Fruit fly (Drosophila melanogaster) whole organism, embryonic: ENCODE results near the gene Baldspot.

Source experiments
- Ada2b ChIP-seq: fragments of 200-800 bp; sonication (Bioruptor generic); IDR thresholded peaks from 2 replicates; pipeline ENCODE4 v1.3.6; 2022; ENCODE audit warnings: missing biosample characterization, missing genetic modification characterization
- CG12236 ChIP-seq: fragments of 200-800 bp; sonication (Bioruptor generic); optimal IDR thresholded peaks from 2 replicates; lab custom pipeline; 2016; ENCODE audit warnings: missing biosample characterization, missing genetic modification characterization
- CG14710 ChIP-seq: fragments of 200-800 bp; sonication (Bioruptor generic); optimal IDR thresholded peaks from 3 replicates; lab custom pipeline; 2019; ENCODE audit warnings: missing biosample characterization, mild to moderate bottlenecking, missing genetic modification characterization, moderate library complexity
- CG15269 ChIP-seq: fragments of 200-800 bp; sonication (Bioruptor generic); optimal IDR thresholded peaks from 2 replicates; lab custom pipeline; 2018; ENCODE audit warnings: missing biosample characterization, mild to moderate bottlenecking, missing genetic modification characterization, moderate library complexity
- CG15479 ChIP-seq: fragments of 200-800 bp; sonication (Bioruptor generic); optimal IDR thresholded peaks from 3 replicates; lab custom pipeline; 2019; ENCODE audit warnings: missing biosample characterization, mild to moderate bottlenecking, missing genetic modification characterization, moderate library complexity
- CG15514 ChIP-seq: fragments of 200-800 bp; sonication (Bioruptor generic); optimal IDR thresholded peaks from 3 replicates; lab custom pipeline; 2017; ENCODE audit warnings: missing biosample characterization, missing genetic modification characterization, mild to moderate bottlenecking, moderate library complexity, missing genetic modification reagents
- CG1647 ChIP-seq: fragments of 200-800 bp; sonication (Bioruptor generic); optimal IDR thresholded peaks from 3 replicates; lab custom pipeline; 2016; ENCODE audit warnings: missing biosample characterization, missing genetic modification characterization
- CG16863 ChIP-seq: fragments of 200-800 bp; sonication (Bioruptor generic); optimal IDR thresholded peaks from 3 replicates; lab custom pipeline; 2016; ENCODE audit warnings: missing biosample characterization, missing genetic modification characterization
- CG17186 ChIP-seq: fragments of 200-800 bp; sonication (Bioruptor generic); optimal IDR thresholded peaks from 3 replicates; lab custom pipeline; 2017; ENCODE audit warnings: missing biosample characterization, missing genetic modification reagents, missing genetic modification characterization
- CG17385 ChIP-seq: fragments of 200-800 bp; sonication (Bioruptor generic); optimal IDR thresholded peaks from 3 replicates; lab custom pipeline; 2018; ENCODE audit warnings: missing biosample characterization, mild to moderate bottlenecking, missing genetic modification characterization
- CG2678 ChIP-seq: fragments of 200-800 bp; sonication (Bioruptor generic); optimal IDR thresholded peaks from 3 replicates; lab custom pipeline; 2019; ENCODE audit warnings: missing biosample characterization, mild to moderate bottlenecking, missing genetic modification characterization, moderate library complexity
- CG31365 ChIP-seq: fragments of 200-800 bp; sonication (Bioruptor generic); optimal IDR thresholded peaks from 2 replicates; lab custom pipeline; 2018; ENCODE audit warnings: missing biosample characterization, mild to moderate bottlenecking, missing genetic modification characterization
- CG3281 ChIP-seq: fragments of 200-800 bp; sonication (Bioruptor generic); optimal IDR thresholded peaks from 3 replicates; lab custom pipeline; 2017; ENCODE audit warnings: missing biosample characterization, mild to moderate bottlenecking, missing genetic modification characterization
- CG33557 ChIP-seq: fragments of 200-800 bp; sonication (Bioruptor generic); optimal IDR thresholded peaks from 2 replicates; lab custom pipeline; 2019; ENCODE audit warnings: missing biosample characterization, mild to moderate bottlenecking, missing genetic modification characterization, moderate library complexity
- CG4328 ChIP-seq: fragments of 200-800 bp; sonication (Bioruptor generic); optimal IDR thresholded peaks from 3 replicates; lab custom pipeline; 2017; ENCODE audit warnings: missing biosample characterization, missing genetic modification reagents, missing genetic modification characterization
- CG4360 ChIP-seq: fragments of 200-800 bp; sonication (Bioruptor generic); IDR thresholded peaks from 2 replicates; pipeline ENCODE4 v1.3.6; 2022; ENCODE audit warnings: missing biosample characterization, missing genetic modification characterization
- CG4404 ChIP-seq: fragments of 200-800 bp; sonication (Bioruptor generic); IDR thresholded peaks from 2 replicates; pipeline ENCODE4 v1.3.6; 2022; ENCODE audit warnings: missing biosample characterization, missing genetic modification characterization
- CG6683 ChIP-seq: fragments of 200-800 bp; sonication (Bioruptor generic); optimal IDR thresholded peaks from 2 replicates; lab custom pipeline; 2017; ENCODE audit warnings: missing biosample characterization, mild to moderate bottlenecking, missing genetic modification characterization, missing genetic modification reagents
- CG7357 ChIP-seq: fragments of 200-800 bp; sonication (Bioruptor generic); IDR thresholded peaks from 3 replicates; pipeline ENCODE4 v1.3.6; 2022; ENCODE audit warnings: missing biosample characterization, missing genetic modification characterization
- CG7987 ChIP-seq: fragments of 200-800 bp; sonication (Bioruptor generic); optimal IDR thresholded peaks from 2 replicates; lab custom pipeline; 2018; ENCODE audit warnings: missing biosample characterization, mild to moderate bottlenecking, missing genetic modification characterization, moderate library complexity
- CG8478 ChIP-seq: fragments of >200 bp; optimal IDR thresholded peaks from 2 replicates; lab custom pipeline; 2018
- CG9932 ChIP-seq: fragments of 200-800 bp; sonication (Bioruptor generic); IDR thresholded peaks from 2 replicates; pipeline ENCODE4 v1.3.6; 2022; ENCODE audit warnings: missing biosample characterization, missing genetic modification characterization
- CrebB ChIP-seq: fragments of 200-800 bp; sonication (Bioruptor generic); optimal IDR thresholded peaks from 3 replicates; lab custom pipeline; 2018; ENCODE audit warnings: missing biosample characterization, mild to moderate bottlenecking, missing genetic modification characterization
- Dbx ChIP-seq: fragments of 200-800 bp; sonication (Bioruptor generic); IDR thresholded peaks from 3 replicates; pipeline ENCODE4 v1.3.6; 2022; ENCODE audit warnings: missing biosample characterization, missing genetic modification characterization
- Gug ChIP-seq: fragments of 200-800 bp; sonication (Bioruptor generic); IDR thresholded peaks from 4 replicates; pipeline ENCODE4 v1.3.6; 2022; ENCODE audit warnings: missing biosample characterization, missing genetic modification characterization
- HLH4C ChIP-seq: fragments of 200-800 bp; sonication (Bioruptor generic); IDR thresholded peaks from 3 replicates; pipeline ENCODE4 v1.3.6; 2022; ENCODE audit warnings: missing biosample characterization, missing genetic modification characterization; ENCODE audit not compliant: partially characterized antibody
- HLHmδ ChIP-seq: fragments of 200-800 bp; sonication (Bioruptor generic); optimal IDR thresholded peaks from 2 replicates; lab custom pipeline; 2018; ENCODE audit warnings: missing biosample characterization, mild to moderate bottlenecking, missing genetic modification characterization, moderate library complexity
- Hr39 ChIP-seq: fragments of >200 bp; optimal IDR thresholded peaks from 2 replicates; lab custom pipeline; 2017
- Hr78 ChIP-seq, 2 experiments: fragments of 200-800 bp in 1 of 2; fragments of >200 bp in 1 of 2; sonication (Bioruptor generic) in 1 of 2; optimal IDR thresholded peaks; 2 replicates each; lab custom pipeline; 2017 to 2019; ENCODE audit warnings: missing biosample characterization in 2 of 2, missing genetic modification characterization in 2 of 2, mild to moderate bottlenecking in 1 of 2, moderate library complexity in 1 of 2
- Opbp ChIP-seq: fragments of 200-800 bp; sonication (Bioruptor generic); IDR thresholded peaks from 3 replicates; pipeline ENCODE4 v1.3.6; 2022; ENCODE audit warnings: missing biosample characterization, missing genetic modification characterization; ENCODE audit not compliant: partially characterized antibody
- Ptx1 ChIP-seq: fragments of 200-800 bp; sonication (Bioruptor generic); IDR thresholded peaks from 2 replicates; pipeline ENCODE4 v1.3.6; 2022; ENCODE audit warnings: missing biosample characterization, missing genetic modification characterization
- Rfx ChIP-seq: fragments of 200-800 bp; sonication (Bioruptor generic); IDR thresholded peaks from 2 replicates; pipeline ENCODE4 v1.3.6; 2022; ENCODE audit warnings: missing biosample characterization, missing genetic modification characterization
- Scr ChIP-seq: fragments of 200-800 bp; sonication (Bioruptor generic); IDR thresholded peaks from 2 replicates; pipeline ENCODE4 v1.3.6; 2022; ENCODE audit warnings: missing biosample characterization, missing genetic modification characterization; ENCODE audit not compliant: partially characterized antibody
- TFAM ChIP-seq: fragments of 200-800 bp; sonication (Bioruptor generic); optimal IDR thresholded peaks from 2 replicates; lab custom pipeline; 2017; ENCODE audit warnings: missing biosample characterization, missing genetic modification characterization, inconsistent platforms
- ap ChIP-seq: fragments of 200-800 bp; sonication (Bioruptor generic); IDR thresholded peaks from 2 replicates; pipeline ENCODE4 v1.3.6; 2022; ENCODE audit warnings: missing biosample characterization, missing genetic modification characterization
- bab2 ChIP-seq: fragments of 200-800 bp; sonication (Bioruptor generic); optimal IDR thresholded peaks from 2 replicates; lab custom pipeline; 2016; ENCODE audit warnings: missing biosample characterization, missing genetic modification characterization
- br ChIP-seq: fragments of >200 bp; optimal IDR thresholded peaks from 2 replicates; lab custom pipeline; 2017
- cas ChIP-seq: fragments of 200-800 bp; sonication (Bioruptor generic); IDR thresholded peaks from 2 replicates; pipeline ENCODE4 v1.3.6; 2022; ENCODE audit warnings: missing biosample characterization, missing genetic modification characterization
- chif ChIP-seq, 2 experiments: fragments of 200-800 bp; sonication (Bioruptor generic); optimal IDR thresholded peaks; 3 replicates each; lab custom pipeline; 2016; ENCODE audit warnings: missing biosample characterization in 2 of 2, missing genetic modification characterization in 2 of 2
- chm ChIP-seq: fragments of 200-800 bp; sonication (Bioruptor generic); IDR thresholded peaks from 2 replicates; pipeline ENCODE4 v1.3.6; 2022; ENCODE audit warnings: missing biosample characterization, missing genetic modification characterization
- esg ChIP-seq: fragments of 200-800 bp; sonication (Bioruptor generic); conservative IDR thresholded peaks from 2 replicates; pipeline ENCODE4 v1.3.6; 2022; ENCODE audit warnings: missing biosample characterization, missing genetic modification characterization
- gt ChIP-seq: fragments of 200-800 bp; sonication (Bioruptor generic); IDR thresholded peaks from 2 replicates; pipeline ENCODE4 v1.3.6; 2022; ENCODE audit warnings: missing biosample characterization, missing genetic modification characterization
- hth ChIP-seq: fragments of >200 bp; optimal IDR thresholded peaks from 2 replicates; lab custom pipeline; 2017; ENCODE audit warnings: inconsistent platforms
- insv ChIP-seq, 2 experiments: fragments of 200-800 bp; sonication (Bioruptor generic); optimal IDR thresholded peaks; 3 replicates each; lab custom pipeline; 2016 to 2018; ENCODE audit warnings: missing biosample characterization in 2 of 2, missing genetic modification characterization in 2 of 2
- ken ChIP-seq: fragments of 200-800 bp; sonication (Bioruptor generic); IDR thresholded peaks from 3 replicates; pipeline ENCODE4 v1.3.6; 2022; ENCODE audit warnings: missing biosample characterization, missing genetic modification characterization
- pfk ChIP-seq: fragments of 200-800 bp; sonication (Bioruptor generic); optimal IDR thresholded peaks from 2 replicates; lab custom pipeline; 2018; ENCODE audit warnings: missing biosample characterization, mild to moderate bottlenecking, missing genetic modification characterization, moderate library complexity
- pum ChIP-seq: fragments of 200-800 bp; sonication (Bioruptor generic); optimal IDR thresholded peaks from 2 replicates; lab custom pipeline; 2016; ENCODE audit warnings: missing biosample characterization, missing genetic modification characterization
- shn ChIP-seq: fragments of 200-800 bp; sonication (Bioruptor generic); optimal IDR thresholded peaks from 3 replicates; lab custom pipeline; 2016; ENCODE audit warnings: missing biosample characterization, missing genetic modification characterization
- tna ChIP-seq: fragments of 200-800 bp; sonication (Bioruptor generic); IDR thresholded peaks from 2 replicates; pipeline ENCODE4 v1.3.6; 2022; ENCODE audit warnings: missing biosample characterization, missing genetic modification characterization; ENCODE audit not compliant: partially characterized antibody
- trem ChIP-seq: fragments of 200-800 bp; optimal IDR thresholded peaks from 3 replicates; lab custom pipeline; 2019; ENCODE audit warnings: missing biosample characterization, mild to moderate bottlenecking, missing genetic modification characterization, moderate library complexity
- vvl ChIP-seq: fragments of 200-800 bp; sonication (Bioruptor generic); IDR thresholded peaks from 2 replicates; pipeline ENCODE4 v1.3.6; 2022; ENCODE audit warnings: missing biosample characterization, missing genetic modification characterization
- zen ChIP-seq: fragments of 200-800 bp; sonication (Bioruptor generic); optimal IDR thresholded peaks from 3 replicates; lab custom pipeline; 2018; ENCODE audit warnings: missing biosample characterization, mild to moderate bottlenecking, missing genetic modification characterization, moderate library complexity

Gene Baldspot

dm6 chr3L:16709673-16710257 is 48.4 kb upstream of the Baldspot start (continued):
- no peak for TF ChIP-seq HLHmδ (GFP tag; lab: Kevin White, UChicago)
- TF ChIP-seq Gug (GFP tag; lab: Robert Waterston, UW), result no peak
- TF ChIP-seq Dbx (GFP tag; lab: Robert Waterston, UW), result no peak
- TF ChIP-seq Hr78 (GFP tag; optimal IDR thresholded peaks at IDR 0.05; lab: Kevin White, UChicago), result no peak
- no peak for TF ChIP-seq Opbp (GFP tag; lab: Robert Waterston, UW)
- no peak for TF ChIP-seq CG12236
- no peak for TF ChIP-seq CG7987 (GFP tag; lab: Kevin White, UChicago)
- no peak for TF ChIP-seq trem (tag; lab: Kevin White, UChicago)
- TF ChIP-seq CG6683, result no peak
- no peak for TF ChIP-seq gt (GFP tag; lab: Robert Waterston, UW)
- no peak for TF ChIP-seq pfk (GFP tag; lab: Kevin White, UChicago)
- no peak for TF ChIP-seq CG17385
- TF ChIP-seq cas (GFP tag; lab: Robert Waterston, UW), result no peak
- no peak for TF ChIP-seq CG4404 (GFP tag; lab: Robert Waterston, UW)
- TF ChIP-seq bab2, result no peak
- no peak for TF ChIP-seq shn (GFP tag; lab: Kevin White, UChicago)
- no peak for TF ChIP-seq CG8478 (lab: Kevin White, UChicago)
- TF ChIP-seq hth (lab: Kevin White, UChicago), result no peak
- no peak for TF ChIP-seq CG15514 (GFP tag; lab: Kevin White, UChicago)
- no peak for TF ChIP-seq CG4328 (GFP tag; lab: Kevin White, UChicago)
- TF ChIP-seq CrebB, result no peak
- TF ChIP-seq zen (tag; lab: Kevin White, UChicago), result no peak
- peak; percentile 8; the same call in 1 of the 2 replicates for TF ChIP-seq vvl (GFP tag; lab: Robert Waterston, UW)
- no peak for TF ChIP-seq HLH4C (GFP tag; lab: Robert Waterston, UW)
- TF ChIP-seq Ada2b, result no peak
- TF ChIP-seq CG31365 (tag; lab: Kevin White, UChicago), result no peak
- TF ChIP-seq esg (GFP tag; lab: Robert Waterston, UW), result no peak
- TF ChIP-seq chm (GFP tag; lab: Robert Waterston, UW), result no peak; the same call in 1 of the 2 replicates
- TF ChIP-seq CG15479 (GFP tag; lab: Kevin White, UChicago), result no peak
- no peak for TF ChIP-seq Scr (GFP tag; lab: Robert Waterston, UW)
- TF ChIP-seq tna (GFP tag; lab: Robert Waterston, UW), result no peak
- no peak for TF ChIP-seq insv (GFP tag; optimal IDR thresholded peaks at IDR 0.05; lab: Kevin White, UChicago)
- TF ChIP-seq Hr39 (lab: Kevin White, UChicago), result no peak
- TF ChIP-seq pum (GFP tag; lab: Kevin White, UChicago), result no peak
- no peak for TF ChIP-seq ken
- TF ChIP-seq chif (GFP tag; optimal IDR thresholded peaks at IDR 0.05; lab: Kevin White, UChicago), result no peak
- TF ChIP-seq CG9932 (GFP tag; lab: Robert Waterston, UW), result peak; percentile 29; the same call in 1 of the 2 replicates
- no peak for TF ChIP-seq CG14710
- no peak for TF ChIP-seq CG15269 (tag; lab: Kevin White, UChicago)
- peak; percentile 23; the same call in 1 of the 2 replicates for TF ChIP-seq Ptx1 (GFP tag; lab: Robert Waterston, UW)
- TF ChIP-seq CG16863 (GFP tag; lab: Kevin White, UChicago), result no peak
- TF ChIP-seq TFAM (GFP tag; lab: Kevin White, UChicago), result no peak
- no peak for TF ChIP-seq CG7357 (GFP tag; lab: Robert Waterston, UW)
- no peak for TF ChIP-seq br
- TF ChIP-seq ap (GFP tag; lab: Robert Waterston, UW), result no peak
- TF ChIP-seq CG4360 (GFP tag; lab: Robert Waterston, UW), result peak; percentile 50; the same call in 1 of the 2 replicates
- no peak for TF ChIP-seq CG1647
- TF ChIP-seq CG33557 (GFP tag; lab: Kevin White, UChicago), result no peak
- TF ChIP-seq CG2678, result no peak
- TF ChIP-seq CG3281 (GFP tag; lab: Kevin White, UChicago), result no peak
- peak; percentile 49 for TF ChIP-seq Rfx (GFP tag; lab: Robert Waterston, UW)
- no peak for TF ChIP-seq CG17186
